Worm (Caenorhabditis elegans) whole organism, L2 larva: ENCODE measurements around the gene spv-1.

Source experiments
- R02D3.7 ChIP-seq: fragments of 150-350 bp; optimal IDR thresholded peaks from 2 replicates; lab custom pipeline; 2014; ENCODE audit warnings: missing biosample characterization, missing genetic modification characterization
- alr-1 ChIP-seq: fragments of 150-350 bp; optimal IDR thresholded peaks from 2 replicates; lab custom pipeline; 2014; ENCODE audit warnings: missing biosample characterization, missing genetic modification characterization
- ama-1 ChIP-seq: fragments of 150-350 bp; optimal IDR thresholded peaks from 2 replicates; lab custom pipeline; 2018; ENCODE audit warnings: inconsistent platforms
- elt-1 ChIP-seq: fragments of 150-350 bp; optimal IDR thresholded peaks from 2 replicates; lab custom pipeline; 2014; ENCODE audit warnings: missing biosample characterization, missing genetic modification characterization
- fos-1 ChIP-seq: fragments of 150-350 bp; optimal IDR thresholded peaks from 2 replicates; lab custom pipeline; 2014; ENCODE audit warnings: missing biosample characterization, missing genetic modification characterization
- gmeb-1 ChIP-seq: fragments of 150-350 bp; optimal IDR thresholded peaks from 2 replicates; lab custom pipeline; 2014; ENCODE audit warnings: missing biosample characterization, missing genetic modification characterization
- mbf-1 ChIP-seq: sonication (generic microtip); optimal IDR thresholded peaks from 2 replicates; lab custom pipeline; 2017; ENCODE audit warnings: missing biosample characterization, missing genetic modification characterization
- nhr-12 ChIP-seq: fragments of 150-350 bp; optimal IDR thresholded peaks from 2 replicates; lab custom pipeline; 2014; ENCODE audit warnings: missing biosample characterization, missing genetic modification characterization
- nhr-23 ChIP-seq: fragments of 150-350 bp; optimal IDR thresholded peaks from 2 replicates; lab custom pipeline; 2014; ENCODE audit warnings: missing biosample characterization, missing genetic modification reagents, missing genetic modification characterization
- nhr-237 ChIP-seq: fragments of 150-350 bp; optimal IDR thresholded peaks from 2 replicates; lab custom pipeline; 2014; ENCODE audit warnings: missing biosample characterization, missing genetic modification characterization
- nhr-77 ChIP-seq: fragments of 150-350 bp; optimal IDR thresholded peaks from 2 replicates; lab custom pipeline; 2014; ENCODE audit warnings: missing biosample characterization, missing genetic modification characterization
- unc-62 ChIP-seq: fragments of 150-350 bp; optimal IDR thresholded peaks from 2 replicates; lab custom pipeline; 2014; ENCODE audit warnings: missing biosample characterization, missing genetic modification reagents, missing genetic modification characterization
- ztf-11 ChIP-seq: sonication (generic microtip); optimal IDR thresholded peaks from 2 replicates; lab custom pipeline; 2017; ENCODE audit warnings: missing biosample characterization, missing genetic modification characterization
- ztf-4 ChIP-seq: fragments of 150-350 bp; optimal IDR thresholded peaks from 2 replicates; lab custom pipeline; 2014; ENCODE audit warnings: missing biosample characterization, missing genetic modification characterization

DNA sequence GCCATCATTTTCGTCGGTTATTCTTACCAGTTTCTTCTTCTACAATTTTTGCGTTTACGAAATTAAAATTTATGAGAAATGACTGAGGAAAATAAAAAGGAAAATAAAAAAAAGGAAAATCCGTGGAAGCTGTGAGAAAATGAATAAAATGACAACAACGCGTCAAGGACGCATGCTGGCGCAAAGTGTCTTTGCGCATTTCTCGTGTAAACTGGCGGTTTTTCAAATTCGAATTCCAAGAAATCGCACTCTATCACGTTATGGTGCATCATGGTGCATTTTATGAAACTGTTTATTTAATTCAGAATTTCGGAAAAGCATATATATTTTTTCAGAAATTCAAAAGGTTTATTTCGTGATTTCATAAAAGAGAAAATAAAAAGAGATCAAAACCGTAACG lies 16.7 kb upstream of the spv-1 start, which contains the start of gene dbt-1:
- TF ChIP-seq R02D3.7 (tag; lab: Kevin White, UChicago): peak; percentile 46
- peak; percentile 99 for TF ChIP-seq gmeb-1
- TF ChIP-seq ztf-4 (tag; lab: Kevin White, UChicago): peak; percentile 64
- no peak for TF ChIP-seq mbf-1
- TF ChIP-seq nhr-77 (tag; lab: Kevin White, UChicago): no peak
- TF ChIP-seq ztf-11 (tag; lab: Kevin White, UChicago): no peak
- no peak for TF ChIP-seq unc-62
- TF ChIP-seq elt-1: no peak
- no peak for TF ChIP-seq nhr-12 (tag; lab: Kevin White, UChicago)
- peak; percentile 23 for TF ChIP-seq fos-1 (tag; lab: Kevin White, UChicago)
- TF ChIP-seq ama-1 (lab: Kevin White, UChicago): peak; percentile 82
- no peak for TF ChIP-seq nhr-23 (tag; lab: Kevin White, UChicago)
- no peak for TF ChIP-seq alr-1
- TF ChIP-seq nhr-237 (tag; lab: Kevin White, UChicago): peak; percentile 73
